Worm (Caenorhabditis elegans): Measurements from ENCODE around the gene sir-2.3.

The sir-2.3 gene

ce11 chrX:13352164-13352563, 20.7 kb downstream of the sir-2.3 start:
- TF ChIP-seq dmd-6 (GFP tag; IDR thresholded peaks at IDR 0.05) (peak; percentile 49), hlh-11 (tag; optimal IDR thresholded peaks at IDR 0.05) (peak; percentile 21), Y75B8A.6 (GFP tag; IDR thresholded peaks at IDR 0.05) (no peak), fos-1 (tag; optimal IDR thresholded peaks at IDR 0.05) (no peak), dve-1 (tag; optimal IDR thresholded peaks at IDR 0.05; ENCODE audit: insufficient read depth) (peak; percentile 24), hlh-30 (tag; optimal IDR thresholded peaks at IDR 0.05; ENCODE audit: insufficient read depth) (peak; percentile 28), arid-1 (GFP tag; conservative IDR thresholded peaks at IDR 0.05) (no peak), R02D3.7 (tag; optimal IDR thresholded peaks at IDR 0.05) (no peak), nhr-41 (GFP tag; IDR thresholded peaks at IDR 0.05) (no peak), ceh-32 (tag; optimal IDR thresholded peaks at IDR 0.05; ENCODE audit: poor library complexity) (no peak)

- TF ChIP-seq ceh-82 (tag; optimal IDR thresholded peaks at IDR 0.05) (no peak), nhr-102 (tag; optimal IDR thresholded peaks at IDR 0.05) (peak; percentile 74), aha-1 (tag) (peak; percentile 97), dmd-6 (GFP tag; IDR thresholded peaks at IDR 0.05) (peak; percentile 97), mep-1 (tag; optimal IDR thresholded peaks at IDR 0.05) (peak; percentile 86), cey-2 (tag; optimal IDR thresholded peaks at IDR 0.05; ENCODE audit: borderline replicate concordance, insufficient read depth) (peak; percentile 28), nhr-28 (tag; optimal IDR thresholded peaks at IDR 0.05) (peak; percentile 92), nhr-41 (GFP tag; IDR thresholded peaks at IDR 0.05) (0 out of 2 replicates have a peak, but pooled peaks have one; percentile 6), mdl-1 (tag; optimal IDR thresholded peaks at IDR 0.05) (peak; percentile 39 to 85), T26A8.4 (GFP tag; IDR thresholded peaks at IDR 0.05) (peak; percentile 52), ceh-20 (GFP tag; IDR thresholded peaks at IDR 0.05) (peak; percentile 34; the same call in 1 of the 2 replicates), saeg-2 (GFP tag; IDR thresholded peaks at IDR 0.05) (0 out of 2 replicates have a peak, but pooled peaks have one; percentile 28), nhr-6 (tag; optimal IDR thresholded peaks at IDR 0.05) (peak; percentile 55), mxl-3 (GFP tag; optimal IDR thresholded peaks at IDR 0.05) (peak; percentile 98), unc-62 (GFP tag; optimal IDR thresholded peaks at IDR 0.05 in 1 of 2) (peak in 1 of 2 experiments; percentile 85), unc-62 (tag; optimal IDR thresholded peaks at IDR 0.05) (no peak), zag-1 (tag; optimal IDR thresholded peaks at IDR 0.05) (no peak), Y105C5A.15 (GFP tag; IDR thresholded peaks at IDR 0.05) (no peak), tra-1 (GFP tag; IDR thresholded peaks at IDR 0.05) (peak; percentile 63; the same call in 1 of the 2 replicates), lin-29 (GFP tag; IDR thresholded peaks at IDR 0.05) (0 out of 2 replicates have a peak, but pooled peaks have one; percentile 30), mes-2 (tag; optimal IDR thresholded peaks at IDR 0.05; ENCODE audit: poor library complexity, severe bottlenecking) (peak; percentile 40), php-3 (GFP tag; IDR thresholded peaks at IDR 0.05) (0 out of 2 replicates have a peak, but pooled peaks have one; percentile 36), nhr-11 (tag; optimal IDR thresholded peaks at IDR 0.05) (peak; percentile 57), mxl-2 (GFP tag; conservative IDR thresholded peaks at IDR 0.05) (peak; percentile 99), nhr-10 (tag; optimal IDR thresholded peaks at IDR 0.05) (peak; percentile 80), hif-1 (tag; optimal IDR thresholded peaks at IDR 0.05) (peak; percentile 18 to 75), nhr-77 (tag; optimal IDR thresholded peaks at IDR 0.05) (peak; percentile 79), rbr-2 (tag; optimal IDR thresholded peaks at IDR 0.05) (no peak), spr-3 (GFP tag; optimal IDR thresholded peaks at IDR 0.05) (no peak), dmd-8 (GFP tag; IDR thresholded peaks at IDR 0.05) (no peak), madf-5 (GFP tag; IDR thresholded peaks at IDR 0.05) (no peak), snpc-1.2 (GFP tag; IDR thresholded peaks at IDR 0.05) (no peak), hmg-1.1 (GFP tag; IDR thresholded peaks at IDR 0.05) (peak; percentile 15; the same call in 1 of the 2 replicates), nhr-25 (tag; optimal IDR thresholded peaks at IDR 0.05; ENCODE audit: borderline replicate concordance, insufficient read depth) (peak; percentile 57), lin-15B (tag; optimal IDR thresholded peaks at IDR 0.05) (no peak), lsy-2 (tag; optimal IDR thresholded peaks at IDR 0.05) (peak; percentile 54 to 71), dve-1 (tag; optimal IDR thresholded peaks at IDR 0.05; ENCODE audit: insufficient read depth) (peak; percentile 90), daf-19 (GFP tag; conservative IDR thresholded peaks at IDR 0.05) (no peak), lin-1 (GFP tag; IDR thresholded peaks at IDR 0.05) (0 out of 2 replicates have a peak, but pooled peaks have one; percentile 21), ces-1 (GFP tag; optimal IDR thresholded peaks at IDR 0.05) (no peak), hlh-11 (tag; optimal IDR thresholded peaks at IDR 0.05) (peak; percentile 92), jun-1 (tag; optimal IDR thresholded peaks at IDR 0.05) (no peak)
These were observed 22.0 kb downstream of the sir-2.3 start for ce11 chrX:13353530-13353929.

Data from whole organism, L4 larva.